Worm (Caenorhabditis elegans) whole organism, young adult: ENCODE data around the gene lec-8.

ENCODE experiments used
- F22D6.2 ChIP-seq: sonication (generic microtip); optimal IDR thresholded peaks from 2 replicates; lab custom pipeline; 2016; ENCODE audit warnings: mild to moderate bottlenecking, missing genetic modification characterization, missing compliant biosample characterization
- cebp-1 ChIP-seq, 2 experiments: fragments of 200-800 bp in 1 of 2; sonication (Bioruptor generic) in 1 of 2; sonication (generic microtip) in 1 of 2; IDR thresholded peaks in 1 of 2; optimal IDR thresholded peaks in 1 of 2; 2 replicates each; pipeline versions ENCODE4 v1.3.6 to Lab custom; 2017 to 2022; ENCODE audit warnings: missing compliant biosample characterization in 2 of 2, missing genetic modification characterization in 2 of 2, mild to moderate bottlenecking in 1 of 2, missing genetic modification reagents in 1 of 2, moderate library complexity in 1 of 2
- gei-17 ChIP-seq: fragments of 200-800 bp; sonication (Bioruptor generic); optimal IDR thresholded peaks from 2 replicates; lab custom pipeline; 2018; ENCODE audit warnings: mild to moderate bottlenecking, missing genetic modification characterization, missing compliant biosample characterization
- let-526 ChIP-seq: fragments of 200-800 bp; sonication (Bioruptor generic); IDR thresholded peaks from 2 replicates; pipeline ENCODE4 v1.3.6; 2022; ENCODE audit warnings: missing genetic modification reagents, missing genetic modification characterization, missing compliant biosample characterization
- madf-10 ChIP-seq: sonication (generic microtip); optimal IDR thresholded peaks from 2 replicates; lab custom pipeline; 2016; ENCODE audit warnings: mild to moderate bottlenecking, missing genetic modification characterization, missing compliant biosample characterization
- nhr-90 ChIP-seq: sonication (generic microtip); optimal IDR thresholded peaks from 2 replicates; lab custom pipeline; 2016; ENCODE audit warnings: missing genotype, mild to moderate bottlenecking, missing genetic modification characterization, missing compliant biosample characterization

- TF ChIP-seq madf-10 (tag; lab: Kevin White, UChicago) (no peak), nhr-90 (no peak), cebp-1 (GFP tag; IDR thresholded peaks at IDR 0.05; lab: Robert Waterston, UW) (no peak), cebp-1 (tag; optimal IDR thresholded peaks at IDR 0.05; lab: Kevin White, UChicago) (no peak), gei-17 (GFP tag; lab: Kevin White, UChicago) (no peak), let-526 (no peak), F22D6.2 (tag; lab: Kevin White, UChicago) (no peak)
Measured at ce11 chrX:9814132-9814811, 36.1 kb upstream of the lec-8 start.
